Fruit fly (Drosophila melanogaster): Measurements from ENCODE around the gene CG42590.

The CG42590 gene

DNA sequence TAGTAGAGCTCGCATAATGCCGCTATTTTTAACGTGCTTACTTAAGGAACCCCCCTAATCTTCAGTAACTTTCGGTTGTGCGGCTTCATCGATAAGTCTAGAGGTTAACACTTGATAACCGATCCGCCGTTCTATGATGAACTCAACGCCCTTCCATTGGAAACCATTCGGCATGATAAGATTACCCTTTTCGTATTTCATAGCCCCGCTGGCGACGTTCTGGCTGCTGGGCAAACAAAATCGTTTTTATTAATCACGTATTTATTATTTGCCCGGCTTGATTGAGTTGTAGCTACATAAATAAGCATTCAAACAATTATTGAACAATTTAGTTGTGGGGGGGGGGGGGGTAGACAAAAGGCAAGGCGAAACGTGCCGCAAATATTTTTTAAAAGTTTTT is 24.5 kb upstream of the CG42590 start (continued):
- no peak for TF ChIP-seq CG9817 (tag; optimal IDR thresholded peaks at IDR 0.05)
- TF ChIP-seq CG4328 (GFP tag; optimal IDR thresholded peaks at IDR 0.05) = peak; percentile 18
- TF ChIP-seq NK7.1 (GFP tag; optimal IDR thresholded peaks at IDR 0.05) = no peak
- peak; percentile 95 for TF ChIP-seq CG34376 (GFP tag; optimal IDR thresholded peaks at IDR 0.05)
- no peak for TF ChIP-seq crc (GFP tag; optimal IDR thresholded peaks at IDR 0.05)
- TF ChIP-seq Rfx (GFP tag; IDR thresholded peaks at IDR 0.05) = peak; percentile 39; the same call in 1 of the 2 replicates
- TF ChIP-seq Awh (GFP tag; IDR thresholded peaks at IDR 0.05) = no peak
- no peak for TF ChIP-seq schlank (tag; optimal IDR thresholded peaks at IDR 0.05)
- no peak for TF ChIP-seq tll (GFP tag; optimal IDR thresholded peaks at IDR 0.05)
- TF ChIP-seq Sry-δ (GFP tag; optimal IDR thresholded peaks at IDR 0.05) = no peak
- no peak for TF ChIP-seq Elba2 (GFP tag; optimal IDR thresholded peaks at IDR 0.05)
- TF ChIP-seq CG6854 (GFP tag; optimal IDR thresholded peaks at IDR 0.05) = peak; percentile 28
- no peak for TF ChIP-seq rib (GFP tag; IDR thresholded peaks at IDR 0.05)
- peak; percentile 51 for TF ChIP-seq HmgZ (tag; optimal IDR thresholded peaks at IDR 0.05)
- no peak for TF ChIP-seq ssp (GFP tag; IDR thresholded peaks at IDR 0.05)
- no peak for TF ChIP-seq cato (GFP tag; optimal IDR thresholded peaks at IDR 0.05; ENCODE audit: borderline replicate concordance)
- no peak for TF ChIP-seq inv (GFP tag; IDR thresholded peaks at IDR 0.05; ENCODE audit: partially characterized antibody)
- TF ChIP-seq Hr51 (GFP tag; optimal IDR thresholded peaks at IDR 0.05) = no peak
- TF ChIP-seq Max (GFP tag; optimal IDR thresholded peaks at IDR 0.05) = no peak
- no peak for TF ChIP-seq ind (GFP tag; optimal IDR thresholded peaks at IDR 0.05)
- peak; percentile 17 for TF ChIP-seq CG1603 (tag; optimal IDR thresholded peaks at IDR 0.05)
- peak; percentile 26 for TF ChIP-seq dmrt11E (tag; optimal IDR thresholded peaks at IDR 0.05)
- no peak for TF ChIP-seq CG5245 (GFP tag; optimal IDR thresholded peaks at IDR 0.05)
- TF ChIP-seq CG7745 (tag; optimal IDR thresholded peaks at IDR 0.05) = no peak
- TF ChIP-seq kni (GFP tag; optimal IDR thresholded peaks at IDR 0.05) = no peak
- no peak for TF ChIP-seq CG15479 (GFP tag; optimal IDR thresholded peaks at IDR 0.05)
- TF ChIP-seq caup (GFP tag; optimal IDR thresholded peaks at IDR 0.05; ENCODE audit: severe bottlenecking) = peak; percentile 23
- peak; percentile 65 for TF ChIP-seq CG7987 (GFP tag; optimal IDR thresholded peaks at IDR 0.05)
- TF ChIP-seq Oli (tag; optimal IDR thresholded peaks at IDR 0.05) = no peak
- peak in 1 of 2 experiments; percentile 60 for TF ChIP-seq eve (GFP tag; optimal IDR thresholded peaks at IDR 0.05)
- no peak for TF ChIP-seq CG18262 (tag; optimal IDR thresholded peaks at IDR 0.05)
- peak; percentile 15 for TF ChIP-seq CG10209 (GFP tag; optimal IDR thresholded peaks at IDR 0.05)
- TF ChIP-seq Asciz (GFP tag; optimal IDR thresholded peaks at IDR 0.05) = peak; percentile 39
- no peak for TF ChIP-seq CG6791 (GFP tag; IDR thresholded peaks at IDR 0.05; ENCODE audit: partially characterized antibody)
- no peak for TF ChIP-seq CG17829 (tag; optimal IDR thresholded peaks at IDR 0.05)
- no peak for TF ChIP-seq pita (GFP tag; optimal IDR thresholded peaks at IDR 0.05)
- no peak for TF ChIP-seq Lim3 (GFP tag; IDR thresholded peaks at IDR 0.05)
- TF ChIP-seq CG9215 (GFP tag; IDR thresholded peaks at IDR 0.05) = no peak
- TF ChIP-seq run (tag; optimal IDR thresholded peaks at IDR 0.05) = no peak
- no peak for TF ChIP-seq Dref (GFP tag; IDR thresholded peaks at IDR 0.05)
- TF ChIP-seq CG3407 (GFP tag; optimal IDR thresholded peaks at IDR 0.05) = no peak
- no peak for TF ChIP-seq knrl (GFP tag; IDR thresholded peaks at IDR 0.05; ENCODE audit: partially characterized antibody)
- TF ChIP-seq crp (GFP tag; optimal IDR thresholded peaks at IDR 0.05) = no peak
- no peak for TF ChIP-seq CG32767 (GFP tag; IDR thresholded peaks at IDR 0.05)
- peak; percentile 36 for TF ChIP-seq Fer3 (tag; optimal IDR thresholded peaks at IDR 0.05)
- peak in 1 of 2 experiments; percentile 60 for TF ChIP-seq Pdp1 (GFP tag; optimal IDR thresholded peaks at IDR 0.05)
- TF ChIP-seq CkIIα-i1 (GFP tag; IDR thresholded peaks at IDR 0.05) = no peak
- peak; percentile 34 for TF ChIP-seq gem (tag; optimal IDR thresholded peaks at IDR 0.05)
- TF ChIP-seq Ptx1 (GFP tag; IDR thresholded peaks at IDR 0.05) = no peak
- TF ChIP-seq CG10979 (tag; optimal IDR thresholded peaks at IDR 0.05) = no peak

Measured in whole organism, embryonic.